Fruit fly (Drosophila melanogaster): ENCODE measurements around the gene Wdr81.

- TF ChIP-seq CG14655 (GFP tag; optimal IDR thresholded peaks at IDR 0.05) (no peak), EcR (GFP tag; optimal IDR thresholded peaks at IDR 0.05) (peak; percentile 78), Ets98B (GFP tag; IDR thresholded peaks at IDR 0.05) (no peak), gl (tag; optimal IDR thresholded peaks at IDR 0.05) (no peak), fd96Ca (GFP tag; IDR thresholded peaks at IDR 0.05) (no peak), CG9948 (tag; optimal IDR thresholded peaks at IDR 0.05) (peak; percentile 1)
These were observed 16.4 kb downstream of the Wdr81 start for dm6 chr2L:12004211-12004979.
